Worm (Caenorhabditis elegans) whole organism, L4/young adult: ENCODE results near the gene upb-1.

Experiments
- W03F9.2 ChIP-seq: fragments of 150-350 bp; optimal IDR thresholded peaks from 2 replicates; lab custom pipeline; 2014; ENCODE audit warnings: missing biosample characterization, missing genetic modification characterization
- dao-5 ChIP-seq: sonication (generic microtip); optimal IDR thresholded peaks from 2 replicates; lab custom pipeline; 2016; ENCODE audit warnings: missing genotype, missing genetic modification characterization, moderate library complexity, missing compliant biosample characterization

ce11 chrII:6244171-6244570, 45.7 kb downstream of the upb-1 start, which contains the start of gene tat-4:
- TF ChIP-seq dao-5 (tag; lab: Kevin White, UChicago) (no peak), W03F9.2 (tag; lab: Kevin White, UChicago) (no peak)
